Worm (Caenorhabditis elegans): ENCODE data around the gene ilys-6.

The ilys-6 gene

ce11 chrIV:4021847-4022780 lies 41.4 kb downstream of the ilys-6 start:
- peak; percentile 55 for TF ChIP-seq fos-1 (tag; optimal IDR thresholded peaks at IDR 0.05)
- TF ChIP-seq blmp-1 (tag; optimal IDR thresholded peaks at IDR 0.05; ENCODE audit: insufficient read depth): peak; percentile 64
- peak; percentile 4 for TF ChIP-seq unc-55 (GFP tag; optimal IDR thresholded peaks at IDR 0.05)
- TF ChIP-seq sma-9 (GFP tag; optimal IDR thresholded peaks at IDR 0.05): peak; percentile 56
- no peak for TF ChIP-seq sma-9 (tag; optimal IDR thresholded peaks at IDR 0.05)
- TF ChIP-seq sem-4 (tag; optimal IDR thresholded peaks at IDR 0.05): peak; percentile 52
- TF ChIP-seq egl-27 (tag; optimal IDR thresholded peaks at IDR 0.05): no peak
- TF ChIP-seq gmeb-1 (tag; optimal IDR thresholded peaks at IDR 0.05): no peak
- TF ChIP-seq mab-5 (tag; optimal IDR thresholded peaks at IDR 0.05): peak; percentile 83
- peak; percentile 70 for TF ChIP-seq crh-2 (tag; optimal IDR thresholded peaks at IDR 0.05)

ce11 chrIV:4019836-4020235 lies 43.6 kb downstream of the ilys-6 start:
- TF ChIP-seq C34F6.9 (tag; optimal IDR thresholded peaks at IDR 0.05) (peak; percentile 80), unc-55 (GFP tag; optimal IDR thresholded peaks at IDR 0.05) (peak; percentile 85), F13H6.1 (tag; optimal IDR thresholded peaks at IDR 0.05) (peak; percentile 90), aly-2 (tag; optimal IDR thresholded peaks at IDR 0.05) (no peak), sma-3 (GFP tag; optimal IDR thresholded peaks at IDR 0.05) (peak; percentile 25), mab-5 (tag; optimal IDR thresholded peaks at IDR 0.05) (peak; percentile 69), lin-39 (tag; optimal IDR thresholded peaks at IDR 0.05) (no peak), ama-1 (optimal IDR thresholded peaks at IDR 0.05) (no peak), Y55F3AM.14 (GFP tag; optimal IDR thresholded peaks at IDR 0.05) (peak; percentile 41), ceh-16 (tag; optimal IDR thresholded peaks at IDR 0.05) (no peak), egl-27 (tag; optimal IDR thresholded peaks at IDR 0.05) (peak; percentile 62), blmp-1 (tag; optimal IDR thresholded peaks at IDR 0.05; ENCODE audit: insufficient read depth) (peak; percentile 81), sma-9 (GFP tag; optimal IDR thresholded peaks at IDR 0.05) (peak; percentile 87), sma-9 (tag; optimal IDR thresholded peaks at IDR 0.05) (no peak), skn-1 (tag; optimal IDR thresholded peaks at IDR 0.05) (no peak), nhr-6 (tag; optimal IDR thresholded peaks at IDR 0.05) (peak; percentile 52), snpc-4 (tag; optimal IDR thresholded peaks at IDR 0.05) (peak; percentile 21), fos-1 (tag; optimal IDR thresholded peaks at IDR 0.05) (peak; percentile 68), zag-1 (tag; optimal IDR thresholded peaks at IDR 0.05) (peak; percentile 73), gmeb-1 (tag; optimal IDR thresholded peaks at IDR 0.05) (peak; percentile 25), nhr-25 (tag; optimal IDR thresholded peaks at IDR 0.05) (peak; percentile 25), crh-2 (tag; optimal IDR thresholded peaks at IDR 0.05) (peak; percentile 61), nhr-129 (tag; optimal IDR thresholded peaks at IDR 0.05) (peak; percentile 92), lin-11 (tag; optimal IDR thresholded peaks at IDR 0.05) (peak; percentile 40), mdl-1 (tag; optimal IDR thresholded peaks at IDR 0.05) (peak; percentile 49 to 86), lsy-2 (tag; optimal IDR thresholded peaks at IDR 0.05) (peak in 1 of 2 experiments; percentile 80), lin-13 (GFP tag; optimal IDR thresholded peaks at IDR 0.05) (peak; percentile 21), sem-4 (tag; optimal IDR thresholded peaks at IDR 0.05) (peak; percentile 63), nhr-23 (tag; optimal IDR thresholded peaks at IDR 0.05) (no peak)

- TF ChIP-seq sma-9 (GFP tag; optimal IDR thresholded peaks at IDR 0.05): peak; percentile 14
- no peak for TF ChIP-seq sma-9 (tag; optimal IDR thresholded peaks at IDR 0.05)
- TF ChIP-seq peb-1 (tag; optimal IDR thresholded peaks at IDR 0.05): no peak
- TF ChIP-seq ztf-4 (tag; optimal IDR thresholded peaks at IDR 0.05): no peak
- TF ChIP-seq mdl-1 (tag; optimal IDR thresholded peaks at IDR 0.05): no peak
- peak in 1 of 2 experiments; percentile 1 for TF ChIP-seq lsy-2 (tag; optimal IDR thresholded peaks at IDR 0.05)
- no peak for TF ChIP-seq ztf-1 (GFP tag; conservative IDR thresholded peaks at IDR 0.05)
- TF ChIP-seq blmp-1 (tag; optimal IDR thresholded peaks at IDR 0.05; ENCODE audit: insufficient read depth): peak; percentile 5
Observed at ce11 chrIV:4018692-4019387, 44.6 kb downstream of the ilys-6 start.

- no peak for TF ChIP-seq skn-1 (tag; optimal IDR thresholded peaks at IDR 0.05)
- no peak for TF ChIP-seq F13H6.1 (tag; optimal IDR thresholded peaks at IDR 0.05)
- TF ChIP-seq mdl-1 (tag; optimal IDR thresholded peaks at IDR 0.05): no peak
- TF ChIP-seq aly-2 (tag; optimal IDR thresholded peaks at IDR 0.05): no peak
- no peak for TF ChIP-seq ama-1 (optimal IDR thresholded peaks at IDR 0.05)
- TF ChIP-seq nhr-25 (tag; optimal IDR thresholded peaks at IDR 0.05): no peak
- no peak for TF ChIP-seq unc-62 (GFP tag; optimal IDR thresholded peaks at IDR 0.05)
- no peak for TF ChIP-seq lin-11 (tag; optimal IDR thresholded peaks at IDR 0.05)
- TF ChIP-seq lin-13 (GFP tag; optimal IDR thresholded peaks at IDR 0.05): no peak
Observed at ce11 chrIV:4016723-4017122, 46.8 kb downstream of the ilys-6 start.
